Fruit fly (Drosophila melanogaster): ENCODE results near the gene CG9121.

The CG9121 gene

dm6 chr2L:5050825-5051224 lies at the start of gene CG9121:
Gene CG9121, minus strand, starts transcription at chr2L:5051062.
- TF ChIP-seq Eip78C (GFP tag) (peak; percentile 8), CG6163 (GFP tag; IDR thresholded peaks at IDR 0.05) (no peak)

DNA sequence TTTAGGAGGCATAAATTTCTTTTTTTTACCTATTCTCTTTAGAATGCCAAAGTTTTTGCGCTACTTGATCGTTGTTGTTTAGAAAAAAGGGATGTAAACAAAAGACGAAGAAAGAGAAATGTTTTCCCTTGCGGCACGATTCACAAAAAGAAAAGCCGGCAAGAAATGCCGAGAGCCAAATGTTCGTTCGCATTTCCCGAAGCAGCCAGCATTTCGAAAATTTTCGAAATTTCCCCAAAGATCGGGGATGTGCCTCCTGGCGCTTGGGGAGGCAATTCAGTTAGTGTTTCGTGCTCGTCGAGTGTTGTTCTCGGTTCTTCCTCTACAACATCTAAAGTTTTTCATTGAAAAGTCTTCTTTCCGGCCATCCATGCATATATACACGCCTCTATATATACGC lies 49.7 kb upstream of the CG9121 start, which contains the start of gene Msp300:
Msp300 (plus strand) TSS at position 301 of the 400 bp plus-strand sequence.
- TF ChIP-seq vri (GFP tag; optimal IDR thresholded peaks at IDR 0.05) = no peak
- no peak for TF ChIP-seq dsx (GFP tag; optimal IDR thresholded peaks at IDR 0.05; ENCODE audit: poor library complexity, severe bottlenecking)
- no peak for TF ChIP-seq salr (GFP tag; optimal IDR thresholded peaks at IDR 0.05)
- TF ChIP-seq Gug (GFP tag; IDR thresholded peaks at IDR 0.05) = no peak

dm6 chr2L:5099790-5100360 lies 49.0 kb upstream of the CG9121 start, which contains the start of gene ND-13A:
Gene ND-13A, minus strand, starts transcription at chr2L:5100288.
- TF ChIP-seq CG6854 (GFP tag; optimal IDR thresholded peaks at IDR 0.05) (peak; percentile 27), spab (GFP tag; optimal IDR thresholded peaks at IDR 0.05) (no peak), vri (GFP tag; optimal IDR thresholded peaks at IDR 0.05) (peak; percentile 16), achi (GFP tag; optimal IDR thresholded peaks at IDR 0.05) (peak; percentile 99)

DNA sequence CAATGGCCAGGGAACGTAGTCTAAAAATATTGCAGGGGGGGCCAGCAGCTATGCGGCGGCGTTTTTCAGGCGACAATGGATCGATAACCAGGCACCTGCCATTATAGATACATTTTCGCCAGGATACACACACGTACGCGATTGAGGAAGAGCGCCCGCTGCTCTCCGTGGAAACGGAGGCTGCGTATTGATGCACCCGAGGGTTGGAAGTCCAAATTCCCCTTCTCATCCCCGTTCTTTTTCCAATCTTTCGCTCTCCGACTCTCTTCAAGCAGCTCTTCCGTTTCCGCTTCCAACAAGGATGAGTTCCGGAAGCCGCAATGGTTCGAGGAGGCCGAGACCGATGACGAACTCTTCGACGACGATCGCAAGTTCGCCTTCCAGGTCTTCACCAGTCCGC lies 45.9 kb upstream of the CG9121 start:
- TF ChIP-seq ss (GFP tag; optimal IDR thresholded peaks at IDR 0.05) (no peak), CG7368 (GFP tag; optimal IDR thresholded peaks at IDR 0.05) (no peak), CG6808 (GFP tag; optimal IDR thresholded peaks at IDR 0.05) (no peak), eg (GFP tag; IDR thresholded peaks at IDR 0.05) (no peak), CG15336 (GFP tag; IDR thresholded peaks at IDR 0.05) (no peak), CG6854 (GFP tag; optimal IDR thresholded peaks at IDR 0.05) (no peak), CG9139 (GFP tag; optimal IDR thresholded peaks at IDR 0.05) (peak; percentile 11), cyc (GFP tag; optimal IDR thresholded peaks at IDR 0.05) (no peak), Eip78C (GFP tag) (peak; percentile 50)

dm6 chr2L:5096222-5096621 lies 45.4 kb upstream of the CG9121 start, which contains the start of gene CG4230:
Gene CG4230, plus strand, starts transcription at chr2L:5096227.
- TF ChIP-seq esn (GFP tag; optimal IDR thresholded peaks at IDR 0.05) (peak; percentile 5), CG7368 (GFP tag; optimal IDR thresholded peaks at IDR 0.05) (no peak), CG6276 (GFP tag; optimal IDR thresholded peaks at IDR 0.05) (no peak), vri (GFP tag; optimal IDR thresholded peaks at IDR 0.05) (no peak), fd59A (GFP tag; optimal IDR thresholded peaks at IDR 0.05) (no peak), fkh (GFP tag; optimal IDR thresholded peaks at IDR 0.05) (no peak), CG1621 (tag; optimal IDR thresholded peaks at IDR 0.05) (peak; percentile 71), ss (GFP tag; optimal IDR thresholded peaks at IDR 0.05) (no peak), cyc (GFP tag; optimal IDR thresholded peaks at IDR 0.05) (no peak), CG15336 (GFP tag; IDR thresholded peaks at IDR 0.05) (no peak), Eip78C (GFP tag) (peak; percentile 52), fd85E (GFP tag; optimal IDR thresholded peaks at IDR 0.05) (no peak), Blimp-1 (GFP tag; optimal IDR thresholded peaks at IDR 0.05) (no peak), Lpt (GFP tag; optimal IDR thresholded peaks at IDR 0.05) (no peak), CG6808 (GFP tag; optimal IDR thresholded peaks at IDR 0.05) (no peak), lz (GFP tag; optimal IDR thresholded peaks at IDR 0.05) (no peak), CG3919 (GFP tag; optimal IDR thresholded peaks at IDR 0.05) (no peak), acj6 (GFP tag; optimal IDR thresholded peaks at IDR 0.05) (no peak), Sox102F (GFP tag; optimal IDR thresholded peaks at IDR 0.05) (no peak), achi (GFP tag; optimal IDR thresholded peaks at IDR 0.05) (peak; percentile 87)

DNA sequence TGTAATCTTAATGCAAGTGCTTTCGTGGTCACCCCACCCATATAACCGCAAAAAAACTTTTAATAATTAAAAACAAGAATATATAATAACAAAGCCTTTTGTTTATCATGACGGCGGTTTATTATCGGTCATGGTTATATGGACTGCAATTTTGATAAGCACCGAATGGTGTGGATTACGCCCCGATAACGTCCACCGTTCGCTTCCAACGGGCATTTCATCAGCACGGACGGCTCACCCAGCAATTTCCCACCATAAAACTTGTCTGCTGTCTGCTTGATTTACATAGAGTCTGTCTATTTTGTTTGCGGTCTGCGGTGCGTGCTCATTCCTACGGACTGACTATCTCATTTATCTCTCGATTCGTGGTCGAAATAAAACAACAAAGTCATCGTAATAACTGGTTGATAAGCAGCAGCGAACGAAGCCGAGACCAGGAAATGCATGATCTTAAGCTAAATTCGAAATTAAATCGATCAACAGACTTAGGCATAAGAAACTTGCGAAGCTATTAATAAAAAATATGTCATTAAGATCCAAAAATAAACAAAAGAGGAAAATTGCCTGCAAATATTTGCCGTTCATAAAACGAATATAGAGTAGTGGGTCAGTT lies 44.6 kb upstream of the CG9121 start:
- TF ChIP-seq fkh (GFP tag; optimal IDR thresholded peaks at IDR 0.05) (peak; percentile 53), CG15336 (GFP tag; IDR thresholded peaks at IDR 0.05) (no peak), vri (GFP tag; optimal IDR thresholded peaks at IDR 0.05) (peak; percentile 77), CG1621 (tag; optimal IDR thresholded peaks at IDR 0.05) (no peak), Eip78C (GFP tag) (peak; percentile 29), Eip93F (GFP tag; optimal IDR thresholded peaks at IDR 0.05) (peak; percentile 69)

Measured in whole organism, prepupa.